Worm (Caenorhabditis elegans): ENCODE results near the gene T15B7.1.

DNA sequence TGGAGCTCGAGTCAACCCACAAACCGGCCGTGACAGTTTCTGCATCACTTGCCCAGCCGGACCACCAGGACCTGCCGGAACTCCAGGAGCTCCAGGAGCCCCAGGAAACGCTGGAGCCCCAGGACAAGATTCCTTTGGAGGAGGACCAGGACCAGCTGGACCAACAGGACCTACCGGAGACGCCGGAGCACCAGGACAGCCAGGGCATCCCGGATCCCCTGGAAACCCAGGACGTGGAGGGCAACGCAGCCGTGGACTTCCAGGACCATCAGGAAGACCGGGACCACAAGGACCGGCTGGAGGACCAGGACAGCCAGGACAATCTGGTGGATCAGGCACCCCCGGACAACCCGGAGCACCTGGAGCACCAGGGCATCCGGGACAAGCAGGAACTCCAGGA lies 12.5 kb upstream of the T15B7.1 start:
- TF ChIP-seq hlh-8 (tag; optimal IDR thresholded peaks at IDR 0.05) (no peak), hlh-30 (tag; optimal IDR thresholded peaks at IDR 0.05; ENCODE audit: insufficient read depth) (no peak), ceh-2 (tag; optimal IDR thresholded peaks at IDR 0.05) (no peak), nhr-11 (tag; optimal IDR thresholded peaks at IDR 0.05) (no peak), ceh-34 (tag; optimal IDR thresholded peaks at IDR 0.05) (no peak), npax-4 (tag; optimal IDR thresholded peaks at IDR 0.05) (no peak), fkh-10 (GFP tag; optimal IDR thresholded peaks at IDR 0.05) (no peak), elt-2 (tag; optimal IDR thresholded peaks at IDR 0.05) (no peak), che-1 (tag; optimal IDR thresholded peaks at IDR 0.05) (no peak)

Measured in whole organism, late embryonic.